Worm (Caenorhabditis elegans) whole organism, L4/young adult: ENCODE measurements around the gene pnn-1.

Experiments
- W03F9.2 ChIP-seq: fragments of 150-350 bp; optimal IDR thresholded peaks from 2 replicates; lab custom pipeline; 2014; ENCODE audit warnings: missing biosample characterization, missing genetic modification characterization
- dao-5 ChIP-seq: sonication (generic microtip); optimal IDR thresholded peaks from 2 replicates; lab custom pipeline; 2016; ENCODE audit warnings: missing genotype, missing genetic modification characterization, moderate library complexity, missing compliant biosample characterization
- him-1 ChIP-seq: sonication (generic microtip); optimal IDR thresholded peaks from 2 replicates; lab custom pipeline; 2016; ENCODE audit warnings: missing genotype, missing genetic modification reagents, missing genetic modification characterization, missing compliant biosample characterization

DNA sequence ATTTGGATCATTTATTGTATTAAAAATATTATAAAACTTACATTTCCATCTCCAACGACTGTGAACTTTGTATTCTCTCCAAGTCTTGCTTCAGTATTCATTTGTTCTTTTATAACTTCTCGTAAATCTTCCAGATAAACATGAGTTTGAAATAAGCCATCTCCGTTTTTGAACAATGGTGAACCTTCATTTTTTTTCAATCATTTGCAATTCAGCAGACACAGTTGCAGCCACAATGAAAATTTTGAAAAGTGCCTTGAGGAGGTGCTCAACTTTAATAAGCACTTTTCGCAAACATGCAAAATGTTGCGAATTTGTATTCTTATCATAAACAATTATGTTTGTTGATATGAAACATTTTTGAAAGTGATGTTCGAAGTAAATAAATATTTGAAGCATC is 26.7 kb upstream of the pnn-1 start, which contains the start of gene T16G1.3:
- TF ChIP-seq W03F9.2 (tag; lab: Kevin White, UChicago): no peak
- TF ChIP-seq him-1 (tag; lab: Kevin White, UChicago): no peak
- no peak for TF ChIP-seq dao-5 (tag; lab: Kevin White, UChicago)
